Fruit fly (Drosophila melanogaster) whole organism, embryonic: ENCODE results near the gene CG42758.

ENCODE experiments used
- ATbp ChIP-seq: fragments of 200-800 bp; sonication (Bioruptor generic); optimal IDR thresholded peaks from 2 replicates; lab custom pipeline; 2017; ENCODE audit warnings: missing biosample characterization, mild to moderate bottlenecking, missing genetic modification characterization, missing genetic modification reagents
- Asciz ChIP-seq: fragments of 200-800 bp; sonication (Bioruptor generic); optimal IDR thresholded peaks from 2 replicates; lab custom pipeline; 2017; ENCODE audit warnings: missing biosample characterization, mild to moderate bottlenecking, missing genetic modification characterization, missing genetic modification reagents
- Blimp-1 ChIP-seq: fragments of 200-800 bp; sonication (Bioruptor generic); optimal IDR thresholded peaks from 3 replicates; lab custom pipeline; 2018; ENCODE audit warnings: missing biosample characterization, missing genetic modification characterization, mild to moderate bottlenecking, moderate library complexity, missing genetic modification reagents
- C15 ChIP-seq: fragments of 200-800 bp; sonication (Bioruptor generic); IDR thresholded peaks from 3 replicates; pipeline ENCODE4 v1.3.6; 2022; ENCODE audit warnings: missing biosample characterization, missing genetic modification characterization
- CG11456 ChIP-seq: fragments of 200-800 bp; sonication (Bioruptor generic); IDR thresholded peaks from 3 replicates; pipeline ENCODE4 v1.3.6; 2022; ENCODE audit warnings: missing biosample characterization, missing genetic modification characterization
- CG11504 ChIP-seq: fragments of 200-800 bp; sonication (Bioruptor generic); optimal IDR thresholded peaks from 3 replicates; lab custom pipeline; 2019; ENCODE audit warnings: missing biosample characterization, mild to moderate bottlenecking, missing genetic modification characterization, moderate library complexity
- CG12391 ChIP-seq: fragments of 200-800 bp; sonication (Bioruptor generic); optimal IDR thresholded peaks from 3 replicates; lab custom pipeline; 2018; ENCODE audit warnings: missing biosample characterization, mild to moderate bottlenecking, missing genetic modification characterization, moderate library complexity
- CG13775 ChIP-seq: fragments of 200-800 bp; sonication (Bioruptor generic); optimal IDR thresholded peaks from 3 replicates; lab custom pipeline; 2017; ENCODE audit warnings: missing biosample characterization, mild to moderate bottlenecking, missing genetic modification characterization
- CG13894 ChIP-seq: fragments of 200-800 bp; sonication (Bioruptor generic); optimal IDR thresholded peaks from 3 replicates; lab custom pipeline; 2018; ENCODE audit warnings: missing biosample characterization, mild to moderate bottlenecking, missing genetic modification characterization, moderate library complexity
- CG15514 ChIP-seq: fragments of 200-800 bp; sonication (Bioruptor generic); optimal IDR thresholded peaks from 3 replicates; lab custom pipeline; 2017; ENCODE audit warnings: missing biosample characterization, missing genetic modification characterization, mild to moderate bottlenecking, moderate library complexity, missing genetic modification reagents
- CG17912 ChIP-seq: fragments of 200-800 bp; sonication (Bioruptor generic); optimal IDR thresholded peaks from 2 replicates; lab custom pipeline; 2018; ENCODE audit warnings: missing biosample characterization, mild to moderate bottlenecking, missing genetic modification characterization
- CG2120 ChIP-seq: fragments of 200-800 bp; sonication (Bioruptor generic); optimal IDR thresholded peaks from 3 replicates; lab custom pipeline; 2016; ENCODE audit warnings: missing biosample characterization, missing genetic modification characterization
- CG2678 ChIP-seq: fragments of 200-800 bp; sonication (Bioruptor generic); optimal IDR thresholded peaks from 3 replicates; lab custom pipeline; 2019; ENCODE audit warnings: missing biosample characterization, mild to moderate bottlenecking, missing genetic modification characterization, moderate library complexity
- CG7839 ChIP-seq: fragments of 200-800 bp; sonication (Bioruptor generic); optimal IDR thresholded peaks from 3 replicates; lab custom pipeline; 2018; ENCODE audit warnings: missing biosample characterization, mild to moderate bottlenecking, missing genetic modification characterization, moderate library complexity
- CG8765 ChIP-seq: fragments of 200-800 bp; sonication (Bioruptor generic); IDR thresholded peaks from 2 replicates; pipeline ENCODE4 v1.3.6; 2022; ENCODE audit warnings: missing biosample characterization, missing genetic modification characterization
- CG8924 ChIP-seq: fragments of 200-800 bp; optimal IDR thresholded peaks from 3 replicates; lab custom pipeline; 2019; ENCODE audit warnings: missing biosample characterization, mild to moderate bottlenecking, missing genetic modification characterization, moderate library complexity
- CG9932 ChIP-seq: fragments of 200-800 bp; sonication (Bioruptor generic); IDR thresholded peaks from 2 replicates; pipeline ENCODE4 v1.3.6; 2022; ENCODE audit warnings: missing biosample characterization, missing genetic modification characterization
- D19A ChIP-seq: fragments of 200-800 bp; optimal IDR thresholded peaks from 3 replicates; lab custom pipeline; 2019; ENCODE audit warnings: missing biosample characterization, mild to moderate bottlenecking, missing genetic modification characterization, moderate library complexity
- Dfd ChIP-seq, 2 experiments: fragments of >200 bp; optimal IDR thresholded peaks; 2 replicates each; lab custom pipeline; 2017; ENCODE audit warnings: missing biosample characterization in 2 of 2, missing genetic modification characterization in 2 of 2
- Eip74EF ChIP-seq, 2 experiments: fragments of 200-800 bp in 1 of 2; fragments of >200 bp in 1 of 2; sonication (Bioruptor generic) in 1 of 2; optimal IDR thresholded peaks; 2 replicates each; lab custom pipeline; 2017 to 2019; ENCODE audit warnings: missing biosample characterization in 2 of 2, missing genetic modification characterization in 2 of 2, mild to moderate bottlenecking in 1 of 2, moderate library complexity in 1 of 2
- Ets65A ChIP-seq: fragments of 200-800 bp; sonication (Bioruptor generic); peaks from one replicate; lab custom pipeline; 2016; ENCODE audit warnings: missing biosample characterization, missing genetic modification characterization
- Ets97D ChIP-seq: fragments of 200-800 bp; sonication (Bioruptor generic); optimal IDR thresholded peaks from 3 replicates; lab custom pipeline; 2016; ENCODE audit warnings: missing biosample characterization, missing genetic modification characterization
- H15 ChIP-seq: fragments of 200-800 bp; sonication (Bioruptor generic); IDR thresholded peaks from 3 replicates; pipeline ENCODE4 v1.3.6; 2022; ENCODE audit warnings: missing biosample characterization, missing genetic modification characterization
- Hand ChIP-seq: fragments of 200-800 bp; sonication (Bioruptor generic); optimal IDR thresholded peaks from 2 replicates; lab custom pipeline; 2017; ENCODE audit warnings: mild to moderate bottlenecking, missing biosample characterization, missing genetic modification reagents, missing genetic modification characterization
- Mrtf ChIP-seq: fragments of 200-800 bp; sonication (Bioruptor generic); IDR thresholded peaks from 3 replicates; pipeline ENCODE4 v1.3.6; 2022; ENCODE audit warnings: missing biosample characterization, missing genetic modification characterization
- Nf-YB ChIP-seq: fragments of 200-800 bp; sonication (Bioruptor generic); optimal IDR thresholded peaks from 3 replicates; lab custom pipeline; 2019; ENCODE audit warnings: missing biosample characterization, mild to moderate bottlenecking, missing genetic modification characterization, moderate library complexity
- PHDP ChIP-seq: fragments of 200-800 bp; sonication (Bioruptor generic); optimal IDR thresholded peaks from 3 replicates; lab custom pipeline; 2018; ENCODE audit warnings: missing biosample characterization, mild to moderate bottlenecking, missing genetic modification characterization, moderate library complexity
- Ravus ChIP-seq: fragments of 200-800 bp; sonication (Bioruptor generic); IDR thresholded peaks from 2 replicates; pipeline ENCODE4 v1.3.6; 2022; ENCODE audit warnings: missing biosample characterization, missing genetic modification characterization
- Ssrp ChIP-seq: fragments of 200-800 bp; sonication (Bioruptor generic); optimal IDR thresholded peaks from 2 replicates; lab custom pipeline; 2018; ENCODE audit warnings: missing biosample characterization, mild to moderate bottlenecking, missing genetic modification characterization, moderate library complexity
- abd-A ChIP-seq: fragments of 200-800 bp; sonication (Bioruptor generic); optimal IDR thresholded peaks from 3 replicates; lab custom pipeline; 2019; ENCODE audit warnings: missing biosample characterization, mild to moderate bottlenecking, missing genetic modification characterization, moderate library complexity
- bowl ChIP-seq: fragments of 200-800 bp; sonication (Bioruptor generic); IDR thresholded peaks from 2 replicates; pipeline ENCODE4 v1.3.6; 2022; ENCODE audit warnings: missing biosample characterization, missing genetic modification characterization
- bsh ChIP-seq, 2 experiments: fragments of 200-800 bp; sonication (Bioruptor generic); optimal IDR thresholded peaks; 2 replicates each; lab custom pipeline; 2017 to 2018; ENCODE audit warnings: mild to moderate bottlenecking in 2 of 2, missing biosample characterization in 2 of 2, missing genetic modification characterization in 2 of 2, moderate library complexity in 1 of 2
- cad ChIP-seq: fragments of >200 bp; optimal IDR thresholded peaks from 2 replicates; lab custom pipeline; 2017; ENCODE audit warnings: missing biosample characterization, missing genetic modification characterization
- chinmo ChIP-seq: fragments of 200-800 bp; sonication (Bioruptor generic); IDR thresholded peaks from 4 replicates; pipeline ENCODE4 v1.3.6; 2022; ENCODE audit warnings: missing biosample characterization, missing genetic modification characterization; ENCODE audit not compliant: partially characterized antibody
- crol ChIP-seq: fragments of 200-800 bp; sonication (Bioruptor generic); IDR thresholded peaks from 2 replicates; pipeline ENCODE4 v1.3.6; 2022; ENCODE audit warnings: missing biosample characterization, missing genetic modification characterization
- dmrt99B ChIP-seq: fragments of 200-800 bp; sonication (Bioruptor generic); optimal IDR thresholded peaks from 2 replicates; lab custom pipeline; 2018; ENCODE audit warnings: missing biosample characterization, mild to moderate bottlenecking, missing genetic modification characterization, moderate library complexity
- fd64A ChIP-seq: fragments of 200-800 bp; sonication (Bioruptor generic); optimal IDR thresholded peaks from 3 replicates; lab custom pipeline; 2018; ENCODE audit warnings: missing biosample characterization, mild to moderate bottlenecking, missing genetic modification characterization
- gem ChIP-seq: fragments of 200-800 bp; sonication (Bioruptor generic); optimal IDR thresholded peaks from 2 replicates; lab custom pipeline; 2019; ENCODE audit warnings: missing biosample characterization, mild to moderate bottlenecking, missing genetic modification characterization, moderate library complexity
- grau ChIP-seq: fragments of 200-800 bp; optimal IDR thresholded peaks from 3 replicates; lab custom pipeline; 2019; ENCODE audit warnings: missing biosample characterization, mild to moderate bottlenecking, missing genetic modification characterization, moderate library complexity
- lab ChIP-seq: fragments of 200-800 bp; sonication (Bioruptor generic); optimal IDR thresholded peaks from 3 replicates; lab custom pipeline; 2017; ENCODE audit warnings: missing biosample characterization, missing genetic modification characterization, mild to moderate bottlenecking, moderate library complexity, missing genetic modification reagents
- lola ChIP-seq, 3 experiments: fragments of >200 bp in 2 of 3; fragments of 200-800 bp in 1 of 3; sonication (Bioruptor generic) in 1 of 3; optimal IDR thresholded peaks; 2 replicates each; lab custom pipeline; 2017 to 2019; ENCODE audit warnings: missing biosample characterization in 3 of 3, missing genetic modification characterization in 3 of 3, mild to moderate bottlenecking in 1 of 3, moderate library complexity in 1 of 3
- maf-S ChIP-seq: fragments of 200-800 bp; sonication (Bioruptor generic); optimal IDR thresholded peaks from 2 replicates; lab custom pipeline; 2016; ENCODE audit warnings: missing biosample characterization, missing genetic modification characterization
- sc ChIP-seq, 3 experiments: fragments of >200 bp in 2 of 3; fragments of 200-800 bp in 1 of 3; sonication (Bioruptor generic) in 1 of 3; optimal IDR thresholded peaks; 2 replicates in 2 of 3; 3 replicates in 1 of 3; lab custom pipeline; 2017; ENCODE audit warnings: mild to moderate bottlenecking in 1 of 3, missing biosample characterization in 1 of 3, missing genetic modification characterization in 1 of 3, missing genetic modification reagents in 1 of 3
- sd ChIP-seq: fragments of 200-800 bp; sonication (Bioruptor generic); optimal IDR thresholded peaks from 3 replicates; lab custom pipeline; 2018; ENCODE audit warnings: missing biosample characterization, mild to moderate bottlenecking, missing genetic modification characterization, moderate library complexity

Gene CG42758

dm6 chr3L:14616085-14617026 lies 49.1 kb downstream of the CG42758 start (continued):
- TF ChIP-seq sd (tag; lab: Kevin White, UChicago) (peak; percentile 36), gem (tag; lab: Kevin White, UChicago) (peak; percentile 51), Nf-YB (GFP tag; lab: Kevin White, UChicago) (no peak), PHDP (tag; lab: Kevin White, UChicago) (peak; percentile 30), sc (optimal IDR thresholded peaks at IDR 0.05; lab: Kevin White, UChicago) (no peak), sc (GFP tag; optimal IDR thresholded peaks at IDR 0.05; lab: Kevin White, UChicago) (no peak), CG2678 (tag; lab: Kevin White, UChicago) (peak; percentile 18), Ets65A (peak; percentile 62), CG9932 (GFP tag; lab: Robert Waterston, UW) (peak; percentile 49), CG11504 (tag; lab: Kevin White, UChicago) (peak; percentile 26), CG15514 (GFP tag; lab: Kevin White, UChicago) (no peak), lab (GFP tag; lab: Kevin White, UChicago) (peak; percentile 59), Asciz (GFP tag; lab: Kevin White, UChicago) (no peak), D19A (tag; lab: Kevin White, UChicago) (peak; percentile 1), ATbp (GFP tag; lab: Kevin White, UChicago) (no peak), H15 (no peak), bowl (GFP tag; lab: Robert Waterston, UW) (no peak), chinmo (peak; percentile 75; the same call in 2 of the 4 replicates), Ravus (GFP tag; lab: Robert Waterston, UW) (no peak), Eip74EF (GFP tag; optimal IDR thresholded peaks at IDR 0.05; lab: Kevin White, UChicago) (no peak), abd-A (tag; lab: Kevin White, UChicago) (peak; percentile 44), CG8765 (GFP tag; lab: Robert Waterston, UW) (no peak), CG17912 (GFP tag; lab: Kevin White, UChicago) (no peak), CG2120 (peak; percentile 9), maf-S (GFP tag; lab: Kevin White, UChicago) (no peak), lola (GFP tag; optimal IDR thresholded peaks at IDR 0.05; lab: Kevin White, UChicago) (peak in 1 of 3 experiments; percentile 19), crol (no peak), fd64A (GFP tag; lab: Kevin White, UChicago) (no peak), CG11456 (0 out of 3 replicates have a peak, but pooled peaks have one; percentile 34), CG8924 (tag; lab: Kevin White, UChicago) (peak; percentile 4), Hand (GFP tag; lab: Kevin White, UChicago) (no peak), Ets97D (GFP tag; lab: Kevin White, UChicago) (no peak), dmrt99B (peak; percentile 3), grau (peak; percentile 51), cad (no peak), CG7839 (tag; lab: Kevin White, UChicago) (peak; percentile 31), Ssrp (peak; percentile 9), CG13894 (tag; lab: Kevin White, UChicago) (peak; percentile 92), C15 (GFP tag; lab: Robert Waterston, UW) (no peak), bsh (GFP tag; optimal IDR thresholded peaks at IDR 0.05; lab: Kevin White, UChicago) (peak in 1 of 2 experiments; percentile 51), Blimp-1 (GFP tag; lab: Kevin White, UChicago) (peak; percentile 43), CG12391 (tag; lab: Kevin White, UChicago) (peak; percentile 39), Mrtf (no peak), Dfd (GFP tag; optimal IDR thresholded peaks at IDR 0.05; lab: Kevin White, UChicago) (no peak), CG13775 (GFP tag; lab: Kevin White, UChicago) (peak; percentile 24)
